Worm (Caenorhabditis elegans) whole organism, midembryonic: Measurements from ENCODE around the gene ect-2.

ENCODE experiments used
- T22C8.4 ChIP-seq: fragments of 200-800 bp; sonication (Bioruptor generic); IDR thresholded peaks from 2 replicates; pipeline ENCODE4 v1.3.6; 2022; ENCODE audit warnings: missing genetic modification characterization, missing compliant biosample characterization
- cog-1 ChIP-seq: sonication (generic microtip); optimal IDR thresholded peaks from 2 replicates; lab custom pipeline; 2016; ENCODE audit warnings: missing genetic modification characterization, missing compliant biosample characterization
- flt-1 ChIP-seq: fragments of 200-800 bp; sonication (Bioruptor generic); IDR thresholded peaks from 2 replicates; pipeline ENCODE4 v1.3.6; 2022; ENCODE audit warnings: missing genetic modification characterization, missing compliant biosample characterization
- klf-2 ChIP-seq: fragments of 200-800 bp; sonication (Bioruptor generic); conservative IDR thresholded peaks from 2 replicates; pipeline ENCODE4 v1.3.6; 2022; ENCODE audit warnings: missing genetic modification reagents, missing genetic modification characterization, missing compliant biosample characterization
- med-1 ChIP-seq: sonication (generic microtip); optimal IDR thresholded peaks from 2 replicates; lab custom pipeline; 2017; ENCODE audit warnings: missing genetic modification characterization, mild to moderate bottlenecking, missing compliant biosample characterization, antibody characterized with exemption, missing genetic modification reagents; ENCODE audit not compliant: insufficient read depth
- ref-1 ChIP-seq: fragments of 200-800 bp; sonication (Bioruptor generic); conservative IDR thresholded peaks from 2 replicates; pipeline ENCODE4 v1.3.6; 2022; ENCODE audit warnings: missing genetic modification reagents, missing genetic modification characterization, missing compliant biosample characterization
- tab-1 ChIP-seq: fragments of 200-800 bp; sonication (Bioruptor generic); IDR thresholded peaks from 2 replicates; pipeline ENCODE4 v1.3.6; 2022; ENCODE audit warnings: missing genetic modification characterization, missing compliant biosample characterization
- ztf-23 ChIP-seq: fragments of 200-800 bp; sonication (Bioruptor generic); IDR thresholded peaks from 2 replicates; pipeline ENCODE4 v1.3.6; 2022; ENCODE audit warnings: missing genetic modification reagents, missing genetic modification characterization, missing compliant biosample characterization
- ztf-29 ChIP-seq: fragments of 200-800 bp; sonication (Bioruptor generic); IDR thresholded peaks from 2 replicates; pipeline ENCODE4 v1.3.6; 2022; ENCODE audit warnings: missing genetic modification reagents, missing genetic modification characterization, missing compliant biosample characterization

Gene ect-2

ce11 chrII:10783201-10783962 lies at the start of gene ect-2:
Gene ect-2, minus strand, starts transcription at chrII:10783962.
- TF ChIP-seq ztf-23 (GFP tag; lab: Robert Waterston, UW): no peak
- no peak for TF ChIP-seq klf-2 (GFP tag; lab: Robert Waterston, UW)
- TF ChIP-seq ztf-29 (GFP tag; lab: Robert Waterston, UW): no peak

ce11 chrII:10829572-10829971 lies 45.8 kb upstream of the ect-2 start:
- TF ChIP-seq ztf-23 (GFP tag; lab: Robert Waterston, UW) (no peak), tab-1 (GFP tag; lab: Robert Waterston, UW) (no peak), ref-1 (GFP tag; lab: Robert Waterston, UW) (no peak), cog-1 (tag; lab: Kevin White, UChicago) (no peak), T22C8.4 (no peak), med-1 (no peak), ztf-29 (GFP tag; lab: Robert Waterston, UW) (no peak), klf-2 (GFP tag; lab: Robert Waterston, UW) (no peak), flt-1 (GFP tag; lab: Robert Waterston, UW) (no peak)

ce11 chrII:10829081-10829480 lies 45.3 kb upstream of the ect-2 start, which contains the start of gene VM106R.1:
Gene VM106R.1, minus strand, starts transcription at chrII:10829181.
- TF ChIP-seq flt-1 (GFP tag; lab: Robert Waterston, UW) (no peak), tab-1 (GFP tag; lab: Robert Waterston, UW) (no peak), ztf-23 (GFP tag; lab: Robert Waterston, UW) (no peak), T22C8.4 (no peak), cog-1 (tag; lab: Kevin White, UChicago) (no peak), klf-2 (GFP tag; lab: Robert Waterston, UW) (no peak), ztf-29 (GFP tag; lab: Robert Waterston, UW) (no peak), med-1 (no peak), ref-1 (GFP tag; lab: Robert Waterston, UW) (no peak)

- TF ChIP-seq tab-1 (GFP tag; lab: Robert Waterston, UW): peak; percentile 44; the same call in 1 of the 2 replicates
- no peak for TF ChIP-seq ztf-23 (GFP tag; lab: Robert Waterston, UW)
Measured at ce11 chrII:10824046-10824445, 40.3 kb upstream of the ect-2 start, which contains the start of the genes R06F6.12 and mix-1. Gene R06F6.12, minus strand, starts transcription at chrII:10824081. Gene mix-1, plus strand, starts transcription at chrII:10824246.

- TF ChIP-seq flt-1 (GFP tag; lab: Robert Waterston, UW): no peak
- no peak for TF ChIP-seq ztf-29 (GFP tag; lab: Robert Waterston, UW)
- no peak for TF ChIP-seq ztf-23 (GFP tag; lab: Robert Waterston, UW)
- TF ChIP-seq klf-2 (GFP tag; lab: Robert Waterston, UW): no peak
- no peak for TF ChIP-seq T22C8.4
- no peak for TF ChIP-seq med-1
- TF ChIP-seq cog-1 (tag; lab: Kevin White, UChicago): no peak
- no peak for TF ChIP-seq ref-1 (GFP tag; lab: Robert Waterston, UW)
- no peak for TF ChIP-seq tab-1 (GFP tag; lab: Robert Waterston, UW)
Measured at ce11 chrII:10820679-10821078, 36.9 kb upstream of the ect-2 start, which contains the start of gene ech-4. Gene ech-4, plus strand, starts transcription at chrII:10821031.

ce11 chrII:10819928-10820423 lies 36.2 kb upstream of the ect-2 start, which contains the start of gene R06F6.8:
Gene R06F6.8, minus strand, starts transcription at chrII:10819978.
- TF ChIP-seq klf-2 (GFP tag; lab: Robert Waterston, UW) (no peak), med-1 (no peak), ztf-23 (GFP tag; lab: Robert Waterston, UW) (no peak), flt-1 (GFP tag; lab: Robert Waterston, UW) (no peak), T22C8.4 (no peak)

- TF ChIP-seq T22C8.4: no peak
- no peak for TF ChIP-seq ztf-23 (GFP tag; lab: Robert Waterston, UW)
- no peak for TF ChIP-seq klf-2 (GFP tag; lab: Robert Waterston, UW)
- TF ChIP-seq cog-1 (tag; lab: Kevin White, UChicago): no peak
- TF ChIP-seq ref-1 (GFP tag; lab: Robert Waterston, UW): no peak
- TF ChIP-seq tab-1 (GFP tag; lab: Robert Waterston, UW): no peak
- TF ChIP-seq med-1: no peak
- TF ChIP-seq flt-1 (GFP tag; lab: Robert Waterston, UW): no peak
- no peak for TF ChIP-seq ztf-29 (GFP tag; lab: Robert Waterston, UW)
Measured at ce11 chrII:10810690-10811089, 26.9 kb upstream of the ect-2 start, which contains the start of gene msrp-7. Gene msrp-7, plus strand, starts transcription at chrII:10810990.

ce11 chrII:10808708-10809343 lies 25.1 kb upstream of the ect-2 start, which contains the start of gene R06F6.14:
Gene R06F6.14, plus strand, starts transcription at chrII:10809293.
- no peak for TF ChIP-seq ztf-29 (GFP tag; lab: Robert Waterston, UW)
- no peak for TF ChIP-seq ztf-23 (GFP tag; lab: Robert Waterston, UW)
- TF ChIP-seq ref-1 (GFP tag; lab: Robert Waterston, UW): no peak
- TF ChIP-seq T22C8.4: no peak
- no peak for TF ChIP-seq tab-1 (GFP tag; lab: Robert Waterston, UW)
- no peak for TF ChIP-seq cog-1 (tag; lab: Kevin White, UChicago)
- TF ChIP-seq med-1: no peak

- TF ChIP-seq cog-1 (tag; lab: Kevin White, UChicago): no peak
- no peak for TF ChIP-seq ztf-29 (GFP tag; lab: Robert Waterston, UW)
- TF ChIP-seq ztf-23 (GFP tag; lab: Robert Waterston, UW): no peak
- TF ChIP-seq flt-1 (GFP tag; lab: Robert Waterston, UW): no peak
- no peak for TF ChIP-seq tab-1 (GFP tag; lab: Robert Waterston, UW)
- no peak for TF ChIP-seq klf-2 (GFP tag; lab: Robert Waterston, UW)
- TF ChIP-seq ref-1 (GFP tag; lab: Robert Waterston, UW): no peak
- no peak for TF ChIP-seq T22C8.4
- TF ChIP-seq med-1: no peak
Measured at ce11 chrII:10805437-10805836, 21.7 kb upstream of the ect-2 start, which contains the start of gene ceh-62. Gene ceh-62, plus strand, starts transcription at chrII:10805737.
